Fruit fly (Drosophila melanogaster) whole organism, embryonic: ENCODE results near the gene al.

ENCODE experiments used
- Blimp-1 ChIP-seq: fragments of 200-800 bp; sonication (Bioruptor generic); optimal IDR thresholded peaks from 3 replicates; lab custom pipeline; 2018; ENCODE audit warnings: missing biosample characterization, missing genetic modification characterization, mild to moderate bottlenecking, moderate library complexity, missing genetic modification reagents
- BtbVII ChIP-seq: fragments of 200-800 bp; sonication (Bioruptor generic); optimal IDR thresholded peaks from 3 replicates; lab custom pipeline; 2017; ENCODE audit warnings: missing biosample characterization, mild to moderate bottlenecking, missing genetic modification characterization
- CG10959 ChIP-seq: fragments of 200-800 bp; sonication (Bioruptor generic); IDR thresholded peaks from 2 replicates; pipeline ENCODE4 v1.3.6; 2022; ENCODE audit warnings: missing biosample characterization, missing genetic modification characterization
- CG11695 ChIP-seq: fragments of 200-800 bp; sonication (Bioruptor generic); IDR thresholded peaks from 3 replicates; pipeline ENCODE4 v1.3.6; 2022; ENCODE audit warnings: missing biosample characterization, missing genetic modification characterization
- CG12104 ChIP-seq: fragments of 200-800 bp; sonication (Bioruptor generic); optimal IDR thresholded peaks from 3 replicates; lab custom pipeline; 2016; ENCODE audit warnings: missing biosample characterization, missing genetic modification characterization
- CG12769 ChIP-seq: fragments of 200-800 bp; sonication (Bioruptor generic); optimal IDR thresholded peaks from 2 replicates; lab custom pipeline; 2019; ENCODE audit warnings: missing biosample characterization, mild to moderate bottlenecking, missing genetic modification characterization, moderate library complexity
- CG13123 ChIP-seq: fragments of 200-800 bp; sonication (Bioruptor generic); optimal IDR thresholded peaks from 2 replicates; lab custom pipeline; 2016; ENCODE audit warnings: missing biosample characterization, missing genetic modification characterization
- CG18262 ChIP-seq: fragments of 200-800 bp; optimal IDR thresholded peaks from 3 replicates; lab custom pipeline; 2019; ENCODE audit warnings: missing biosample characterization, mild to moderate bottlenecking, missing genetic modification characterization, moderate library complexity
- CG3065 ChIP-seq: fragments of 200-800 bp; sonication (Bioruptor generic); optimal IDR thresholded peaks from 2 replicates; lab custom pipeline; 2016; ENCODE audit warnings: missing biosample characterization, missing genetic modification characterization
- CG31224 ChIP-seq: fragments of 200-800 bp; sonication (Bioruptor generic); IDR thresholded peaks from 2 replicates; pipeline ENCODE4 v1.3.6; 2022; ENCODE audit warnings: missing biosample characterization, missing genetic modification characterization
- CG3281 ChIP-seq: fragments of 200-800 bp; sonication (Bioruptor generic); optimal IDR thresholded peaks from 3 replicates; lab custom pipeline; 2017; ENCODE audit warnings: missing biosample characterization, mild to moderate bottlenecking, missing genetic modification characterization
- CG4707 ChIP-seq: fragments of 200-800 bp; sonication (Bioruptor generic); optimal IDR thresholded peaks from 2 replicates; lab custom pipeline; 2018; ENCODE audit warnings: missing biosample characterization, mild to moderate bottlenecking, missing genetic modification characterization, moderate library complexity
- CG6272 ChIP-seq: fragments of 200-800 bp; sonication (Bioruptor generic); IDR thresholded peaks from 2 replicates; pipeline ENCODE4 v1.3.6; 2022; ENCODE audit warnings: missing biosample characterization, missing genetic modification characterization
- CG8290 ChIP-seq, 3 experiments: fragments of 200-800 bp; sonication (Bioruptor generic); optimal IDR thresholded peaks; 2 replicates each; lab custom pipeline; 2016 to 2019; ENCODE audit warnings: missing biosample characterization in 3 of 3, missing genetic modification characterization in 3 of 3, mild to moderate bottlenecking in 2 of 3, moderate library complexity in 1 of 3
- CG9609 ChIP-seq: fragments of 200-800 bp; sonication (Bioruptor generic); optimal IDR thresholded peaks from 3 replicates; lab custom pipeline; 2016; ENCODE audit warnings: missing biosample characterization, missing genetic modification characterization
- Dbx ChIP-seq: fragments of 200-800 bp; sonication (Bioruptor generic); IDR thresholded peaks from 3 replicates; pipeline ENCODE4 v1.3.6; 2022; ENCODE audit warnings: missing biosample characterization, missing genetic modification characterization
- Dll ChIP-seq: fragments of 200-800 bp; sonication (Bioruptor generic); IDR thresholded peaks from 4 replicates; pipeline ENCODE4 v1.3.6; 2022; ENCODE audit warnings: missing biosample characterization, missing genetic modification characterization; ENCODE audit not compliant: partially characterized antibody
- Dref ChIP-seq: fragments of 200-800 bp; sonication (Bioruptor generic); IDR thresholded peaks from 2 replicates; pipeline ENCODE4 v1.3.6; 2022; ENCODE audit warnings: missing biosample characterization, missing genetic modification characterization
- Gug ChIP-seq: fragments of 200-800 bp; sonication (Bioruptor generic); IDR thresholded peaks from 4 replicates; pipeline ENCODE4 v1.3.6; 2022; ENCODE audit warnings: missing biosample characterization, missing genetic modification characterization
- Hsf ChIP-seq: fragments of 200-800 bp; sonication (Bioruptor generic); optimal IDR thresholded peaks from 3 replicates; lab custom pipeline; 2016; ENCODE audit warnings: missing biosample characterization, missing genetic modification characterization
- Kr ChIP-seq: fragments of 200-800 bp; sonication (Bioruptor generic); optimal IDR thresholded peaks from 2 replicates; lab custom pipeline; 2017; ENCODE audit warnings: missing biosample characterization, mild to moderate bottlenecking, missing genetic modification characterization
- MESR4 ChIP-seq: fragments of 200-800 bp; sonication (Bioruptor generic); optimal IDR thresholded peaks from 2 replicates; lab custom pipeline; 2018; ENCODE audit warnings: missing biosample characterization, mild to moderate bottlenecking, missing genetic modification characterization, moderate library complexity
- Meics ChIP-seq: fragments of 200-800 bp; sonication (Bioruptor generic); optimal IDR thresholded peaks from 2 replicates; lab custom pipeline; 2017; ENCODE audit warnings: missing biosample characterization, mild to moderate bottlenecking, missing genetic modification characterization
- Xbp1 ChIP-seq: fragments of 200-800 bp; sonication (Bioruptor generic); optimal IDR thresholded peaks from 3 replicates; lab custom pipeline; 2016; ENCODE audit warnings: missing biosample characterization, mild to moderate bottlenecking, missing genetic modification characterization
- abd-A ChIP-seq: fragments of 200-800 bp; sonication (Bioruptor generic); optimal IDR thresholded peaks from 3 replicates; lab custom pipeline; 2019; ENCODE audit warnings: missing biosample characterization, mild to moderate bottlenecking, missing genetic modification characterization, moderate library complexity
- bowl ChIP-seq: fragments of 200-800 bp; sonication (Bioruptor generic); IDR thresholded peaks from 2 replicates; pipeline ENCODE4 v1.3.6; 2022; ENCODE audit warnings: missing biosample characterization, missing genetic modification characterization
- caup ChIP-seq: fragments of 200-800 bp; sonication (Bioruptor generic); optimal IDR thresholded peaks from 3 replicates; lab custom pipeline; 2017; ENCODE audit warnings: missing biosample characterization, mild to moderate bottlenecking, missing genetic modification characterization, moderate library complexity; ENCODE audit not compliant: severe bottlenecking
- da ChIP-seq: fragments of 200-800 bp; sonication (Bioruptor generic); optimal IDR thresholded peaks from 2 replicates; lab custom pipeline; 2016; ENCODE audit warnings: missing biosample characterization, missing genetic modification characterization
- en ChIP-seq: fragments of 200-800 bp; sonication (Bioruptor generic); optimal IDR thresholded peaks from 2 replicates; lab custom pipeline; 2016; ENCODE audit warnings: missing biosample characterization, missing genetic modification characterization
- esg ChIP-seq: fragments of 200-800 bp; sonication (Bioruptor generic); conservative IDR thresholded peaks from 2 replicates; pipeline ENCODE4 v1.3.6; 2022; ENCODE audit warnings: missing biosample characterization, missing genetic modification characterization
- gem ChIP-seq: fragments of 200-800 bp; sonication (Bioruptor generic); optimal IDR thresholded peaks from 2 replicates; lab custom pipeline; 2019; ENCODE audit warnings: missing biosample characterization, mild to moderate bottlenecking, missing genetic modification characterization, moderate library complexity
- gsb-n ChIP-seq: fragments of 200-800 bp; sonication (Bioruptor generic); optimal IDR thresholded peaks from 3 replicates; lab custom pipeline; 2018; ENCODE audit warnings: missing biosample characterization, mild to moderate bottlenecking, missing genetic modification characterization
- inv ChIP-seq: fragments of 200-800 bp; sonication (Bioruptor generic); IDR thresholded peaks from 2 replicates; pipeline ENCODE4 v1.3.6; 2022; ENCODE audit warnings: missing biosample characterization, missing genetic modification characterization; ENCODE audit not compliant: partially characterized antibody
- jumu ChIP-seq: fragments of 200-800 bp; sonication (Bioruptor generic); optimal IDR thresholded peaks from 3 replicates; lab custom pipeline; 2016; ENCODE audit warnings: missing biosample characterization, missing genetic modification characterization
- kah ChIP-seq: fragments of 200-800 bp; sonication (Bioruptor generic); optimal IDR thresholded peaks from 2 replicates; lab custom pipeline; 2018; ENCODE audit warnings: missing biosample characterization, mild to moderate bottlenecking, missing genetic modification characterization
- klu ChIP-seq: fragments of 200-800 bp; sonication (Bioruptor generic); IDR thresholded peaks from 2 replicates; pipeline ENCODE4 v1.3.6; 2022; ENCODE audit warnings: missing biosample characterization, missing genetic modification characterization
- lmd ChIP-seq: fragments of 200-800 bp; sonication (Bioruptor generic); IDR thresholded peaks from 2 replicates; pipeline ENCODE4 v1.3.6; 2022; ENCODE audit warnings: missing biosample characterization, missing genetic modification characterization
- lola ChIP-seq, 3 experiments: fragments of >200 bp in 2 of 3; fragments of 200-800 bp in 1 of 3; sonication (Bioruptor generic) in 1 of 3; optimal IDR thresholded peaks; 2 replicates each; lab custom pipeline; 2017 to 2019; ENCODE audit warnings: missing biosample characterization in 3 of 3, missing genetic modification characterization in 3 of 3, mild to moderate bottlenecking in 1 of 3, moderate library complexity in 1 of 3
- nerfin-1 ChIP-seq: fragments of 200-800 bp; sonication (Bioruptor generic); optimal IDR thresholded peaks from 3 replicates; lab custom pipeline; 2019; ENCODE audit warnings: missing biosample characterization, mild to moderate bottlenecking, missing genetic modification characterization, moderate library complexity
- oc ChIP-seq: fragments of 200-800 bp; sonication (Bioruptor generic); optimal IDR thresholded peaks from 2 replicates; lab custom pipeline; 2018; ENCODE audit warnings: missing biosample characterization, mild to moderate bottlenecking, missing genetic modification characterization, moderate library complexity
- pb ChIP-seq: fragments of 200-800 bp; sonication (Bioruptor generic); optimal IDR thresholded peaks from 3 replicates; lab custom pipeline; 2016; ENCODE audit warnings: missing biosample characterization, missing genetic modification characterization
- pho ChIP-seq: fragments of 200-800 bp; sonication (Bioruptor generic); optimal IDR thresholded peaks from 2 replicates; lab custom pipeline; 2016; ENCODE audit warnings: missing biosample characterization, missing genetic modification characterization
- phol ChIP-seq: fragments of 200-800 bp; sonication (Bioruptor generic); optimal IDR thresholded peaks from 3 replicates; lab custom pipeline; 2018; ENCODE audit warnings: missing biosample characterization, mild to moderate bottlenecking, missing genetic modification characterization, moderate library complexity
- schlank ChIP-seq: fragments of 200-800 bp; sonication (Bioruptor generic); optimal IDR thresholded peaks from 2 replicates; lab custom pipeline; 2018; ENCODE audit warnings: missing biosample characterization, mild to moderate bottlenecking, missing genetic modification characterization
- seq ChIP-seq: fragments of 200-800 bp; sonication (Bioruptor generic); IDR thresholded peaks from 2 replicates; pipeline ENCODE4 v1.3.6; 2022; ENCODE audit warnings: missing biosample characterization, missing genetic modification characterization
- shn ChIP-seq: fragments of 200-800 bp; sonication (Bioruptor generic); optimal IDR thresholded peaks from 3 replicates; lab custom pipeline; 2016; ENCODE audit warnings: missing biosample characterization, missing genetic modification characterization
- sisA ChIP-seq: fragments of 200-800 bp; sonication (Bioruptor generic); IDR thresholded peaks from 2 replicates; pipeline ENCODE4 v1.3.6; 2022; ENCODE audit warnings: missing biosample characterization, missing genetic modification characterization
- sob ChIP-seq: fragments of 200-800 bp; sonication (Bioruptor generic); IDR thresholded peaks from 2 replicates; pipeline ENCODE4 v1.3.6; 2022; ENCODE audit warnings: missing biosample characterization, missing genetic modification characterization
- zen ChIP-seq: fragments of 200-800 bp; sonication (Bioruptor generic); optimal IDR thresholded peaks from 3 replicates; lab custom pipeline; 2018; ENCODE audit warnings: missing biosample characterization, mild to moderate bottlenecking, missing genetic modification characterization, moderate library complexity

al gene

dm6 chr2L:419620-420184, 41.8 kb downstream of the al start, which contains the start of the genes CG13690 and RpLP1 (continued):
- TF ChIP-seq CG18262, result peak; percentile 74
- peak; percentile 72 for TF ChIP-seq en
- no peak for TF ChIP-seq esg (GFP tag; lab: Robert Waterston, UW)
- TF ChIP-seq pho (GFP tag; lab: Kevin White, UChicago), result peak; percentile 44
- 0 out of 2 replicates have a peak, but pooled peaks have one; percentile 64 for TF ChIP-seq sob
- TF ChIP-seq klu, result no peak
- peak; percentile 60 for TF ChIP-seq CG9609
- peak; percentile 81 for TF ChIP-seq gsb-n (tag; lab: Kevin White, UChicago)
- peak; percentile 66 for TF ChIP-seq pb
- TF ChIP-seq Meics, result peak; percentile 91
- peak; percentile 54 for TF ChIP-seq Xbp1 (GFP tag; lab: Kevin White, UChicago)
- no peak for TF ChIP-seq CG3065 (GFP tag; lab: Kevin White, UChicago)
- no peak for TF ChIP-seq sisA
- TF ChIP-seq caup (GFP tag; lab: Kevin White, UChicago), result peak; percentile 91
- no peak for TF ChIP-seq Gug
- TF ChIP-seq shn (GFP tag; lab: Kevin White, UChicago), result peak; percentile 72
- no peak for TF ChIP-seq abd-A
- TF ChIP-seq Dbx (GFP tag; lab: Robert Waterston, UW), result peak; percentile 48; the same call in 1 of the 3 replicates
- TF ChIP-seq CG13123 (GFP tag; lab: Kevin White, UChicago), result no peak
- TF ChIP-seq phol (tag; lab: Kevin White, UChicago), result peak; percentile 89
- TF ChIP-seq CG10959 (GFP tag; lab: Robert Waterston, UW), result no peak
- peak; percentile 82 for TF ChIP-seq CG12104
- TF ChIP-seq Dref (GFP tag; lab: Robert Waterston, UW), result peak; percentile 32; the same call in 1 of the 2 replicates
- peak; percentile 41 for TF ChIP-seq Blimp-1
- TF ChIP-seq da (GFP tag; lab: Kevin White, UChicago), result peak; percentile 32
- TF ChIP-seq CG6272 (GFP tag; lab: Robert Waterston, UW), result no peak
- peak in 1 of 3 experiments; percentile 55 for TF ChIP-seq lola (GFP tag; optimal IDR thresholded peaks at IDR 0.05; lab: Kevin White, UChicago)
- no peak for TF ChIP-seq inv (GFP tag; lab: Robert Waterston, UW)
- peak; percentile 88 for TF ChIP-seq BtbVII (GFP tag; lab: Kevin White, UChicago)
- 0 out of 4 replicates have a peak, but pooled peaks have one; percentile 42 for TF ChIP-seq Dll (GFP tag; lab: Robert Waterston, UW)
- no peak for TF ChIP-seq CG31224 (GFP tag; lab: Robert Waterston, UW)
- TF ChIP-seq zen, result peak; percentile 49
- TF ChIP-seq MESR4 (GFP tag; lab: Kevin White, UChicago), result peak; percentile 99
- TF ChIP-seq jumu (GFP tag; lab: Kevin White, UChicago), result peak; percentile 11
- TF ChIP-seq nerfin-1 (tag; lab: Kevin White, UChicago), result peak; percentile 72
- TF ChIP-seq lmd (GFP tag; lab: Robert Waterston, UW), result no peak
- TF ChIP-seq gem (tag; lab: Kevin White, UChicago), result peak; percentile 65
- peak; percentile 51; the same call in 2 of the 3 replicates for TF ChIP-seq CG11695 (GFP tag; lab: Robert Waterston, UW)
- TF ChIP-seq oc (tag; lab: Kevin White, UChicago), result peak; percentile 0
- peak; percentile 76 for TF ChIP-seq kah
- peak; percentile 65 for TF ChIP-seq schlank (tag; lab: Kevin White, UChicago)
- no peak for TF ChIP-seq seq (GFP tag; lab: Robert Waterston, UW)
- peak; percentile 13 for TF ChIP-seq Kr (GFP tag; lab: Kevin White, UChicago)
- TF ChIP-seq CG12769 (tag; lab: Kevin White, UChicago), result peak; percentile 63
- peak; percentile 88 for TF ChIP-seq CG3281 (GFP tag; lab: Kevin White, UChicago)
- peak; percentile 57 for TF ChIP-seq CG4707 (GFP tag; lab: Kevin White, UChicago)
- peak; percentile 78 for TF ChIP-seq Hsf
- peak; percentile 56 for TF ChIP-seq CG8290 (GFP tag; optimal IDR thresholded peaks at IDR 0.05; lab: Kevin White, UChicago)
- peak; percentile 41 to 85 for TF ChIP-seq CG8290 (tag; optimal IDR thresholded peaks at IDR 0.05; lab: Kevin White, UChicago)
- TF ChIP-seq bowl (GFP tag; lab: Robert Waterston, UW), result no peak; the same call in 1 of the 2 replicates
